Worm (Caenorhabditis elegans) whole organism, late embryonic: ENCODE results near the gene F36D4.6.
"Not testable (repeated sequence)": the region's sequence is repeated elsewhere in the genome, so short reads cannot be mapped to it uniquely, and the experiment has no call there.

Source experiments
- C08G9.2 ChIP-seq: sonication (generic microtip); optimal IDR thresholded peaks from 2 replicates; lab custom pipeline; 2016; ENCODE audit warnings: mild to moderate bottlenecking, missing genetic modification characterization, moderate library complexity, missing compliant biosample characterization
- F13H6.1 ChIP-seq: sonication (generic microtip); optimal IDR thresholded peaks from 2 replicates; lab custom pipeline; 2016; ENCODE audit warnings: missing genetic modification characterization, missing compliant biosample characterization
- K02D7.2 ChIP-seq: sonication (generic microtip); optimal IDR thresholded peaks from 2 replicates; lab custom pipeline; 2017; ENCODE audit warnings: mild to moderate bottlenecking, missing genetic modification characterization, missing compliant biosample characterization
- T23F11.4 ChIP-seq: fragments of 200-800 bp; sonication (Bioruptor generic); optimal IDR thresholded peaks from 2 replicates; lab custom pipeline; 2018; ENCODE audit warnings: mild to moderate bottlenecking, missing genetic modification characterization, missing compliant biosample characterization
- Y22D7AL.16 ChIP-seq: sonication (generic microtip); optimal IDR thresholded peaks from 2 replicates; lab custom pipeline; 2016; ENCODE audit warnings: missing genetic modification characterization, missing compliant biosample characterization
- ahr-1 ChIP-seq: sonication (generic microtip); optimal IDR thresholded peaks from 2 replicates; lab custom pipeline; 2016; ENCODE audit warnings: missing genetic modification characterization, missing compliant biosample characterization
- ama-1 ChIP-seq: fragments of 150-350 bp; optimal IDR thresholded peaks from 2 replicates; lab custom pipeline; 2014
- ceh-18 ChIP-seq: sonication (generic microtip); optimal IDR thresholded peaks from 2 replicates; lab custom pipeline; 2016; ENCODE audit warnings: missing genetic modification characterization, missing compliant biosample characterization
- ceh-22 ChIP-seq: sonication (generic microtip); optimal IDR thresholded peaks from 2 replicates; lab custom pipeline; 2017; ENCODE audit warnings: missing biosample characterization, missing genetic modification characterization
- ceh-31 ChIP-seq: sonication (generic microtip); optimal IDR thresholded peaks from 2 replicates; lab custom pipeline; 2016; ENCODE audit warnings: missing genetic modification characterization, missing compliant biosample characterization
- ceh-34 ChIP-seq: sonication (generic microtip); optimal IDR thresholded peaks from 2 replicates; lab custom pipeline; 2016; ENCODE audit warnings: mild to moderate bottlenecking, missing genetic modification characterization, missing compliant biosample characterization
- ceh-6 ChIP-seq: fragments of 200-800 bp; sonication (Bioruptor generic); optimal IDR thresholded peaks from 2 replicates; lab custom pipeline; 2018; ENCODE audit warnings: mild to moderate bottlenecking, missing genetic modification characterization, missing compliant biosample characterization
- ceh-9 ChIP-seq: sonication (generic microtip); optimal IDR thresholded peaks from 2 replicates; lab custom pipeline; 2016; ENCODE audit warnings: mild to moderate bottlenecking, missing genetic modification characterization, inconsistent platforms, missing compliant biosample characterization
- che-1 ChIP-seq: sonication (generic microtip); optimal IDR thresholded peaks from 2 replicates; lab custom pipeline; 2016; ENCODE audit warnings: mild to moderate bottlenecking, missing genetic modification characterization, missing compliant biosample characterization
- dve-1 ChIP-seq: sonication (generic microtip); optimal IDR thresholded peaks from 2 replicates; lab custom pipeline; 2017; ENCODE audit warnings: antibody characterized with exemption, mild to moderate bottlenecking, missing genetic modification characterization, missing compliant biosample characterization
- ets-4 ChIP-seq: sonication (generic microtip); optimal IDR thresholded peaks from 2 replicates; lab custom pipeline; 2016; ENCODE audit warnings: missing genetic modification characterization, missing compliant biosample characterization
- fax-1 ChIP-seq: sonication (generic microtip); optimal IDR thresholded peaks from 2 replicates; lab custom pipeline; 2016; ENCODE audit warnings: missing genotype, missing genetic modification characterization, missing compliant biosample characterization
- fkh-10 ChIP-seq: fragments of 150-350 bp; optimal IDR thresholded peaks from 2 replicates; lab custom pipeline; 2014; ENCODE audit warnings: missing biosample characterization, missing genetic modification reagents, missing genetic modification characterization
- fkh-6 ChIP-seq: sonication (generic microtip); optimal IDR thresholded peaks from 2 replicates; lab custom pipeline; 2016; ENCODE audit warnings: missing genetic modification characterization, missing compliant biosample characterization
- gmeb-2 ChIP-seq: sonication (generic microtip); optimal IDR thresholded peaks from 2 replicates; lab custom pipeline; 2016; ENCODE audit warnings: missing genetic modification characterization, inconsistent platforms, missing compliant biosample characterization
- hlh-13 ChIP-seq: fragments of 200-800 bp; sonication (Bioruptor generic); optimal IDR thresholded peaks from 2 replicates; lab custom pipeline; 2018; ENCODE audit warnings: mild to moderate bottlenecking, missing genetic modification characterization, missing compliant biosample characterization
- hlh-30 ChIP-seq: sonication (generic microtip); optimal IDR thresholded peaks from 2 replicates; lab custom pipeline; 2017; ENCODE audit warnings: antibody characterized with exemption, missing genetic modification characterization, missing compliant biosample characterization; ENCODE audit not compliant: insufficient read depth
- hlh-6 ChIP-seq: sonication (generic microtip); optimal IDR thresholded peaks from 2 replicates; lab custom pipeline; 2016; ENCODE audit warnings: missing genotype, missing genetic modification characterization, missing compliant biosample characterization
- lim-6 ChIP-seq: sonication (generic microtip); optimal IDR thresholded peaks from 2 replicates; lab custom pipeline; 2016; ENCODE audit warnings: missing genetic modification characterization, missing compliant biosample characterization
- lin-11 ChIP-seq: fragments of 200-800 bp; sonication (Bioruptor generic); optimal IDR thresholded peaks from 2 replicates; lab custom pipeline; 2018; ENCODE audit warnings: mild to moderate bottlenecking, missing genetic modification characterization, missing compliant biosample characterization
- madf-2 ChIP-seq: sonication (generic microtip); optimal IDR thresholded peaks from 2 replicates; lab custom pipeline; 2017; ENCODE audit warnings: missing genetic modification characterization, missing compliant biosample characterization
- odd-2 ChIP-seq: sonication (generic microtip); optimal IDR thresholded peaks from 2 replicates; lab custom pipeline; 2017; ENCODE audit warnings: antibody characterized with exemption, mild to moderate bottlenecking, missing genetic modification characterization, missing compliant biosample characterization
- pqm-1 ChIP-seq: sonication (generic microtip); optimal IDR thresholded peaks from 2 replicates; lab custom pipeline; 2016; ENCODE audit warnings: missing genetic modification characterization, missing compliant biosample characterization
- pros-1 ChIP-seq: fragments of 150-350 bp; optimal IDR thresholded peaks from 2 replicates; lab custom pipeline; 2014; ENCODE audit warnings: missing biosample characterization, missing genetic modification reagents, missing genetic modification characterization
- rnt-1 ChIP-seq: sonication (generic microtip); optimal IDR thresholded peaks from 2 replicates; lab custom pipeline; 2016; ENCODE audit warnings: missing genetic modification characterization, missing compliant biosample characterization
- sdc-2 ChIP-seq: sonication (generic microtip); optimal IDR thresholded peaks from 2 replicates; lab custom pipeline; 2016; ENCODE audit warnings: missing genotype, missing genetic modification characterization, missing compliant biosample characterization
- sox-2 ChIP-seq: fragments of 200-800 bp; sonication (Bioruptor generic); IDR thresholded peaks from 2 replicates; pipeline ENCODE4 v1.3.6; 2022; ENCODE audit warnings: missing genetic modification reagents, missing genetic modification characterization, missing compliant biosample characterization
- ttx-3 ChIP-seq: sonication (generic microtip); optimal IDR thresholded peaks from 2 replicates; lab custom pipeline; 2016; ENCODE audit warnings: missing genetic modification reagents, missing genetic modification characterization, missing compliant biosample characterization
- unc-3 ChIP-seq, 2 experiments: fragments of 200-800 bp in 1 of 2; sonication (Bioruptor generic) in 1 of 2; sonication (generic microtip) in 1 of 2; conservative IDR thresholded peaks in 1 of 2; optimal IDR thresholded peaks in 1 of 2; 2 replicates each; pipeline versions ENCODE4 v1.3.6 to Lab custom; 2016 to 2022; ENCODE audit warnings: missing compliant biosample characterization in 2 of 2, missing genetic modification characterization in 2 of 2, missing genetic modification reagents in 1 of 2
- unc-42 ChIP-seq: sonication (generic microtip); optimal IDR thresholded peaks from 2 replicates; lab custom pipeline; 2016; ENCODE audit warnings: missing genotype, missing genetic modification characterization, missing compliant biosample characterization

F36D4.6 gene

ce11 chrV:9384949-9385348 lies 42.0 kb downstream of the F36D4.6 start:
- TF ChIP-seq unc-42 (tag; lab: Kevin White, UChicago), result no peak
- no peak for TF ChIP-seq T23F11.4 (GFP tag; lab: Kevin White, UChicago)
- no peak for TF ChIP-seq gmeb-2
- no peak for TF ChIP-seq hlh-30 (tag; lab: Kevin White, UChicago)
- TF ChIP-seq pros-1 (tag; lab: Kevin White, UChicago), result no peak
- TF ChIP-seq odd-2 (tag; lab: Kevin White, UChicago), result no peak
- TF ChIP-seq fkh-6 (tag; lab: Kevin White, UChicago), result no peak
- TF ChIP-seq hlh-6 (tag; lab: Kevin White, UChicago), result no peak

- TF ChIP-seq hlh-6 (tag; lab: Kevin White, UChicago) (no peak), ceh-31 (tag; lab: Kevin White, UChicago) (no peak), C08G9.2 (tag; lab: Kevin White, UChicago) (no peak), rnt-1 (tag; lab: Kevin White, UChicago) (no peak), ceh-9 (no peak), lin-11 (tag; lab: Kevin White, UChicago) (no peak)
Measured at ce11 chrV:9384359-9384758, 42.6 kb downstream of the F36D4.6 start.

- TF ChIP-seq fax-1 (tag; lab: Kevin White, UChicago) (no peak), ahr-1 (tag; lab: Kevin White, UChicago) (no peak), K02D7.2 (tag; lab: Kevin White, UChicago) (no peak), fkh-10 (GFP tag; lab: Kevin White, UChicago) (no peak), sdc-2 (tag; lab: Kevin White, UChicago) (no peak), hlh-30 (tag; lab: Kevin White, UChicago) (no peak), sox-2 (no peak), C08G9.2 (tag; lab: Kevin White, UChicago) (no peak), fkh-6 (tag; lab: Kevin White, UChicago) (no peak), ceh-22 (tag; lab: Kevin White, UChicago) (no peak), lim-6 (no peak)
Measured at ce11 chrV:9382538-9383328, 44.2 kb downstream of the F36D4.6 start.

- TF ChIP-seq unc-42 (tag; lab: Kevin White, UChicago), result no peak
- TF ChIP-seq fkh-10 (GFP tag; lab: Kevin White, UChicago), result no peak
- no peak for TF ChIP-seq gmeb-2
- TF ChIP-seq ceh-34 (tag; lab: Kevin White, UChicago), result no peak
- TF ChIP-seq che-1 (tag; lab: Kevin White, UChicago), result no peak
- no peak for TF ChIP-seq sox-2
- no peak for TF ChIP-seq hlh-13
- no peak for TF ChIP-seq sdc-2 (tag; lab: Kevin White, UChicago)
- TF ChIP-seq ttx-3 (tag; lab: Kevin White, UChicago), result no peak
Measured at ce11 chrV:9381846-9382363, 45.1 kb downstream of the F36D4.6 start, which contains the start of gene E02C12.12. Gene E02C12.12, minus strand, starts transcription at chrV:9382313.

- TF ChIP-seq unc-3 (GFP tag; conservative IDR thresholded peaks at IDR 0.05; lab: Robert Waterston, UW); unc-3 (tag; optimal IDR thresholded peaks at IDR 0.05; lab: Kevin White, UChicago); ceh-18 (tag; lab: Kevin White, UChicago); F13H6.1 (tag; lab: Kevin White, UChicago): not testable (repeated sequence)
Measured at ce11 chrV:9379808-9380207, 47.2 kb downstream of the F36D4.6 start, which contains the start of gene E02C12.11. Gene E02C12.11, minus strand, starts transcription at chrV:9379908.

ce11 chrV:9378335-9378734 lies 48.6 kb downstream of the F36D4.6 start, which contains the start of gene E02C12.10:
Gene E02C12.10, minus strand, starts transcription at chrV:9378409.
- TF ChIP-seq sox-2 (no peak), ceh-31 (tag; lab: Kevin White, UChicago) (no peak), Y22D7AL.16 (no peak), hlh-13 (no peak), T23F11.4 (GFP tag; lab: Kevin White, UChicago) (no peak), madf-2 (tag; lab: Kevin White, UChicago) (no peak), dve-1 (tag; lab: Kevin White, UChicago) (no peak), ceh-6 (GFP tag; lab: Kevin White, UChicago) (no peak), ceh-34 (tag; lab: Kevin White, UChicago) (no peak), ama-1 (lab: Kevin White, UChicago) (no peak), pqm-1 (tag; lab: Kevin White, UChicago) (no peak), ets-4 (tag; lab: Kevin White, UChicago) (no peak), odd-2 (tag; lab: Kevin White, UChicago) (no peak), C08G9.2 (tag; lab: Kevin White, UChicago) (no peak), hlh-6 (tag; lab: Kevin White, UChicago) (no peak)
